Fruit fly (Drosophila melanogaster) whole organism, embryonic: ENCODE data around the gene Cdc37.
A peak's percentile ranks its signal among the peaks of the same experiment; 100 is the strongest.

Source experiments
- Aef1 ChIP-seq: fragments of 200-800 bp; sonication (Bioruptor generic); IDR thresholded peaks from 3 replicates; pipeline ENCODE4 v1.3.6; 2022; ENCODE audit warnings: missing biosample characterization, missing genetic modification characterization
- Atf-2 ChIP-seq: fragments of 200-800 bp; sonication (Bioruptor generic); optimal IDR thresholded peaks from 2 replicates; lab custom pipeline; 2016; ENCODE audit warnings: missing biosample characterization, missing genetic modification characterization
- CG10959 ChIP-seq: fragments of 200-800 bp; sonication (Bioruptor generic); IDR thresholded peaks from 2 replicates; pipeline ENCODE4 v1.3.6; 2022; ENCODE audit warnings: missing biosample characterization, missing genetic modification characterization
- CG12219 ChIP-seq: fragments of 200-800 bp; sonication (Bioruptor generic); optimal IDR thresholded peaks from 3 replicates; lab custom pipeline; 2018; ENCODE audit warnings: missing biosample characterization, mild to moderate bottlenecking, missing genetic modification characterization
- CG12391 ChIP-seq: fragments of 200-800 bp; sonication (Bioruptor generic); optimal IDR thresholded peaks from 3 replicates; lab custom pipeline; 2018; ENCODE audit warnings: missing biosample characterization, mild to moderate bottlenecking, missing genetic modification characterization, moderate library complexity
- CG14050 ChIP-seq: fragments of 200-800 bp; sonication (Bioruptor generic); IDR thresholded peaks from 3 replicates; pipeline ENCODE4 v1.3.6; 2022; ENCODE audit warnings: missing biosample characterization, missing genetic modification characterization
- CG17802 ChIP-seq: fragments of 200-800 bp; sonication (Bioruptor generic); optimal IDR thresholded peaks from 2 replicates; lab custom pipeline; 2018; ENCODE audit warnings: missing biosample characterization, mild to moderate bottlenecking, missing genetic modification characterization, moderate library complexity
- CG18764 ChIP-seq: fragments of 200-800 bp; sonication (Bioruptor generic); optimal IDR thresholded peaks from 3 replicates; lab custom pipeline; 2016; ENCODE audit warnings: missing biosample characterization, missing genetic modification characterization
- CG30403 ChIP-seq: fragments of 200-800 bp; sonication (Bioruptor generic); optimal IDR thresholded peaks from 3 replicates; lab custom pipeline; 2016; ENCODE audit warnings: missing biosample characterization, missing genetic modification characterization
- CG33557 ChIP-seq: fragments of 200-800 bp; sonication (Bioruptor generic); optimal IDR thresholded peaks from 2 replicates; lab custom pipeline; 2019; ENCODE audit warnings: missing biosample characterization, mild to moderate bottlenecking, missing genetic modification characterization, moderate library complexity
- CG3407 ChIP-seq: fragments of 200-800 bp; sonication (Bioruptor generic); optimal IDR thresholded peaks from 2 replicates; lab custom pipeline; 2018; ENCODE audit warnings: missing biosample characterization, mild to moderate bottlenecking, missing genetic modification characterization
- CG4328 ChIP-seq: fragments of 200-800 bp; sonication (Bioruptor generic); optimal IDR thresholded peaks from 3 replicates; lab custom pipeline; 2017; ENCODE audit warnings: missing biosample characterization, missing genetic modification reagents, missing genetic modification characterization
- CG6683 ChIP-seq: fragments of 200-800 bp; sonication (Bioruptor generic); optimal IDR thresholded peaks from 2 replicates; lab custom pipeline; 2017; ENCODE audit warnings: missing biosample characterization, mild to moderate bottlenecking, missing genetic modification characterization, missing genetic modification reagents
- CG6689 ChIP-seq: fragments of 200-800 bp; sonication (Bioruptor generic); IDR thresholded peaks from 2 replicates; pipeline ENCODE4 v1.3.6; 2022; ENCODE audit warnings: missing biosample characterization, missing genetic modification characterization
- CG8359 ChIP-seq: fragments of 200-800 bp; sonication (Bioruptor generic); optimal IDR thresholded peaks from 2 replicates; lab custom pipeline; 2017; ENCODE audit warnings: missing biosample characterization, mild to moderate bottlenecking, missing genetic modification characterization, borderline replicate concordance
- CG9817 ChIP-seq: fragments of 200-800 bp; sonication (Bioruptor generic); optimal IDR thresholded peaks from 2 replicates; lab custom pipeline; 2018; ENCODE audit warnings: missing biosample characterization, mild to moderate bottlenecking, missing genetic modification characterization, moderate library complexity
- CG9932 ChIP-seq: fragments of 200-800 bp; sonication (Bioruptor generic); IDR thresholded peaks from 2 replicates; pipeline ENCODE4 v1.3.6; 2022; ENCODE audit warnings: missing biosample characterization, missing genetic modification characterization
- E2f1 ChIP-seq: fragments of 200-800 bp; sonication (Bioruptor generic); IDR thresholded peaks from 2 replicates; pipeline ENCODE4 v1.3.6; 2022; ENCODE audit warnings: missing biosample characterization, missing genetic modification characterization
- HmgD ChIP-seq: fragments of 200-800 bp; sonication (Bioruptor generic); optimal IDR thresholded peaks from 3 replicates; lab custom pipeline; 2016; ENCODE audit warnings: missing biosample characterization, missing genetic modification characterization
- Myb ChIP-seq: fragments of 200-800 bp; sonication (Bioruptor generic); optimal IDR thresholded peaks from 2 replicates; lab custom pipeline; 2016; ENCODE audit warnings: missing biosample characterization, missing genetic modification characterization
- Neu2 ChIP-seq: fragments of 200-800 bp; sonication (Bioruptor generic); optimal IDR thresholded peaks from 3 replicates; lab custom pipeline; 2016; ENCODE audit warnings: missing biosample characterization, missing genetic modification characterization, borderline replicate concordance
- NfI ChIP-seq: fragments of 200-800 bp; sonication (Bioruptor generic); optimal IDR thresholded peaks from 3 replicates; lab custom pipeline; 2018; ENCODE audit warnings: missing biosample characterization, mild to moderate bottlenecking, missing genetic modification characterization, moderate library complexity
- Oli ChIP-seq: fragments of 200-800 bp; sonication (Bioruptor generic); optimal IDR thresholded peaks from 2 replicates; lab custom pipeline; 2018; ENCODE audit warnings: missing biosample characterization, mild to moderate bottlenecking, missing genetic modification characterization, moderate library complexity
- Scr ChIP-seq: fragments of 200-800 bp; sonication (Bioruptor generic); IDR thresholded peaks from 2 replicates; pipeline ENCODE4 v1.3.6; 2022; ENCODE audit warnings: missing biosample characterization, missing genetic modification characterization; ENCODE audit not compliant: partially characterized antibody
- Sox100B ChIP-seq: fragments of 200-800 bp; sonication (Bioruptor generic); optimal IDR thresholded peaks from 3 replicates; lab custom pipeline; 2018; ENCODE audit warnings: missing biosample characterization, mild to moderate bottlenecking, missing genetic modification characterization
- al ChIP-seq: fragments of 200-800 bp; sonication (Bioruptor generic); IDR thresholded peaks from 2 replicates; pipeline ENCODE4 v1.3.6; 2022; ENCODE audit warnings: missing biosample characterization, missing genetic modification characterization
- bcd ChIP-seq: fragments of 200-800 bp; sonication (Bioruptor generic); optimal IDR thresholded peaks from 2 replicates; lab custom pipeline; 2017; ENCODE audit warnings: missing biosample characterization, mild to moderate bottlenecking, missing genetic modification characterization
- bowl ChIP-seq: fragments of 200-800 bp; sonication (Bioruptor generic); IDR thresholded peaks from 2 replicates; pipeline ENCODE4 v1.3.6; 2022; ENCODE audit warnings: missing biosample characterization, missing genetic modification characterization
- cas ChIP-seq: fragments of 200-800 bp; sonication (Bioruptor generic); IDR thresholded peaks from 2 replicates; pipeline ENCODE4 v1.3.6; 2022; ENCODE audit warnings: missing biosample characterization, missing genetic modification characterization
- dati ChIP-seq: fragments of 200-800 bp; sonication (Bioruptor generic); IDR thresholded peaks from 2 replicates; pipeline ENCODE4 v1.3.6; 2022; ENCODE audit warnings: missing biosample characterization, missing genetic modification characterization
- dimm ChIP-seq: fragments of 200-800 bp; sonication (Bioruptor generic); IDR thresholded peaks from 2 replicates; pipeline ENCODE4 v1.3.6; 2022; ENCODE audit warnings: missing biosample characterization, missing genetic modification characterization
- dpn ChIP-seq, 2 experiments: fragments of 200-800 bp; sonication (Bioruptor generic); optimal IDR thresholded peaks; 3 replicates each; lab custom pipeline; 2016; ENCODE audit warnings: missing biosample characterization in 2 of 2, missing genetic modification characterization in 2 of 2
- dysf ChIP-seq: fragments of 200-800 bp; sonication (Bioruptor generic); IDR thresholded peaks from 3 replicates; pipeline ENCODE4 v1.3.6; 2022; ENCODE audit warnings: missing biosample characterization, missing genetic modification characterization
- ewg ChIP-seq: fragments of 200-800 bp; sonication (Bioruptor generic); optimal IDR thresholded peaks from 3 replicates; lab custom pipeline; 2017; ENCODE audit warnings: mild to moderate bottlenecking, missing biosample characterization, missing genetic modification reagents, missing genetic modification characterization
- fru ChIP-seq: fragments of >200 bp; optimal IDR thresholded peaks from 2 replicates; lab custom pipeline; 2017
- ftz-f1 ChIP-seq: fragments of 200-800 bp; sonication (Bioruptor generic); optimal IDR thresholded peaks from 2 replicates; lab custom pipeline; 2016; ENCODE audit warnings: missing biosample characterization, missing genetic modification characterization
- h ChIP-seq: fragments of >200 bp; optimal IDR thresholded peaks from 2 replicates; lab custom pipeline; 2017
- ind ChIP-seq: fragments of 200-800 bp; sonication (Bioruptor generic); optimal IDR thresholded peaks from 3 replicates; lab custom pipeline; 2016; ENCODE audit warnings: missing biosample characterization, missing genetic modification characterization
- jing ChIP-seq: fragments of 200-800 bp; sonication (Bioruptor generic); optimal IDR thresholded peaks from 2 replicates; lab custom pipeline; 2018; ENCODE audit warnings: missing biosample characterization, mild to moderate bottlenecking, missing genetic modification characterization
- kay ChIP-seq: fragments of 200-800 bp; sonication (Bioruptor generic); optimal IDR thresholded peaks from 2 replicates; lab custom pipeline; 2016; ENCODE audit warnings: missing biosample characterization, missing genetic modification characterization
- klu ChIP-seq: fragments of 200-800 bp; sonication (Bioruptor generic); IDR thresholded peaks from 2 replicates; pipeline ENCODE4 v1.3.6; 2022; ENCODE audit warnings: missing biosample characterization, missing genetic modification characterization
- lola ChIP-seq, 3 experiments: fragments of >200 bp in 2 of 3; fragments of 200-800 bp in 1 of 3; sonication (Bioruptor generic) in 1 of 3; optimal IDR thresholded peaks; 2 replicates each; lab custom pipeline; 2017 to 2019; ENCODE audit warnings: missing biosample characterization in 3 of 3, missing genetic modification characterization in 3 of 3, mild to moderate bottlenecking in 1 of 3, moderate library complexity in 1 of 3
- lov ChIP-seq, 2 experiments: fragments of 200-800 bp in 1 of 2; fragments of >200 bp in 1 of 2; sonication (Bioruptor generic) in 1 of 2; IDR thresholded peaks in 1 of 2; optimal IDR thresholded peaks in 1 of 2; 2 replicates in 1 of 2; 3 replicates in 1 of 2; pipeline versions ENCODE4 v1.3.6 to Lab custom; 2017 to 2022; ENCODE audit warnings: missing biosample characterization in 1 of 2, missing genetic modification characterization in 1 of 2
- luna ChIP-seq: fragments of 200-800 bp; sonication (Bioruptor generic); optimal IDR thresholded peaks from 2 replicates; lab custom pipeline; 2016; ENCODE audit warnings: missing biosample characterization, missing genetic modification characterization
- odd ChIP-seq: fragments of 200-800 bp; sonication (Bioruptor generic); optimal IDR thresholded peaks from 2 replicates; lab custom pipeline; 2017; ENCODE audit warnings: missing biosample characterization, mild to moderate bottlenecking, missing genetic modification characterization
- otp ChIP-seq: fragments of 200-800 bp; sonication (Bioruptor generic); IDR thresholded peaks from 3 replicates; pipeline ENCODE4, ENCODE4 v1.3.6; 2022; ENCODE audit warnings: missing biosample characterization, missing genetic modification characterization
- tap ChIP-seq: fragments of 200-800 bp; optimal IDR thresholded peaks from 3 replicates; lab custom pipeline; 2019; ENCODE audit warnings: missing biosample characterization, mild to moderate bottlenecking, missing genetic modification characterization, moderate library complexity
- zen ChIP-seq: fragments of 200-800 bp; sonication (Bioruptor generic); optimal IDR thresholded peaks from 3 replicates; lab custom pipeline; 2018; ENCODE audit warnings: missing biosample characterization, mild to moderate bottlenecking, missing genetic modification characterization, moderate library complexity
- zfh1 ChIP-seq: fragments of 200-800 bp; sonication (Bioruptor generic); IDR thresholded peaks from 3 replicates; pipeline ENCODE4 v1.3.6; 2022; ENCODE audit warnings: missing biosample characterization, missing genetic modification characterization

The Cdc37 gene

dm6 chr3L:1746338-1747199 lies 48.6 kb upstream of the Cdc37 start, which contains the start of gene CG13921 (continued):
- TF ChIP-seq tap (peak; percentile 98), CG12219 (peak; percentile 98), CG3407 (peak; percentile 98), ind (GFP tag; lab: Kevin White, UChicago) (peak; percentile 99), jing (GFP tag; lab: Kevin White, UChicago) (peak; percentile 98), CG8359 (peak; percentile 96), Scr (GFP tag; lab: Robert Waterston, UW) (no peak), odd (GFP tag; lab: Kevin White, UChicago) (peak; percentile 97), otp (GFP tag; lab: Robert Waterston, UW) (peak; percentile 100), CG6683 (GFP tag; lab: Kevin White, UChicago) (peak; percentile 94), h (lab: Kevin White, UChicago) (no peak), dpn (GFP tag; optimal IDR thresholded peaks at IDR 0.05; lab: Kevin White, UChicago) (peak; percentile 99), ftz-f1 (GFP tag; lab: Kevin White, UChicago) (no peak), fru (lab: Kevin White, UChicago) (no peak), NfI (GFP tag; lab: Kevin White, UChicago) (peak; percentile 98), Aef1 (GFP tag; lab: Robert Waterston, UW) (peak; percentile 99), Sox100B (peak; percentile 97), CG9817 (tag; lab: Kevin White, UChicago) (peak; percentile 98), Atf-2 (GFP tag; lab: Kevin White, UChicago) (peak; percentile 98), dati (GFP tag; lab: Robert Waterston, UW) (peak; percentile 98), Neu2 (GFP tag; lab: Kevin White, UChicago) (peak; percentile 99), ewg (peak; percentile 96), kay (GFP tag; lab: Kevin White, UChicago) (no peak), Oli (peak; percentile 99), dysf (GFP tag; lab: Robert Waterston, UW) (peak; percentile 99), zen (tag; lab: Kevin White, UChicago) (peak; percentile 100), CG33557 (peak; percentile 99), cas (GFP tag; lab: Robert Waterston, UW) (peak; percentile 97), CG12391 (tag; lab: Kevin White, UChicago) (peak; percentile 99), CG6689 (peak; percentile 99), klu (GFP tag; lab: Robert Waterston, UW) (peak; percentile 99), CG14050 (GFP tag; lab: Robert Waterston, UW) (peak; percentile 98), bcd (GFP tag; lab: Kevin White, UChicago) (peak; percentile 99), CG18764 (peak; percentile 99), CG17802 (tag; lab: Kevin White, UChicago) (peak; percentile 93), Myb (GFP tag; lab: Kevin White, UChicago) (peak; percentile 93), CG30403 (GFP tag; lab: Kevin White, UChicago) (peak; percentile 100), bowl (GFP tag; lab: Robert Waterston, UW) (peak; percentile 96), E2f1 (GFP tag; lab: Robert Waterston, UW) (peak; percentile 99), luna (GFP tag; lab: Kevin White, UChicago) (peak; percentile 98), CG9932 (GFP tag; lab: Robert Waterston, UW) (peak; percentile 99), al (GFP tag; lab: Robert Waterston, UW) (peak; percentile 99), zfh1 (peak; percentile 100), CG10959 (GFP tag; lab: Robert Waterston, UW) (peak; percentile 100), dimm (peak; percentile 97), lov (optimal IDR thresholded peaks at IDR 0.05; lab: Kevin White, UChicago) (no peak), lov (GFP tag; IDR thresholded peaks at IDR 0.05; lab: Robert Waterston, UW) (peak; percentile 99), HmgD (peak; percentile 96), CG4328 (GFP tag; lab: Kevin White, UChicago) (peak; percentile 95), lola (GFP tag; optimal IDR thresholded peaks at IDR 0.05; lab: Kevin White, UChicago) (peak in 1 of 3 experiments; percentile 99)
